Worm (Caenorhabditis elegans): ENCODE measurements around the gene Y57E12AL.1.
A peak's percentile ranks its signal among the peaks of the same experiment; 100 is the strongest.

The Y57E12AL.1 gene

ce11 chrV:7091287-7091686 lies 31.0 kb downstream of the Y57E12AL.1 start, which contains the start of gene nhr-286:
Gene nhr-286 (minus strand): TSS chrV:7091610.
- TF ChIP-seq dmd-8 (GFP tag; IDR thresholded peaks at IDR 0.05) (no peak), dve-1 (tag; optimal IDR thresholded peaks at IDR 0.05; ENCODE audit: insufficient read depth) (peak; percentile 32), hlh-30 (tag; optimal IDR thresholded peaks at IDR 0.05; ENCODE audit: insufficient read depth) (peak; percentile 13), ama-1 (optimal IDR thresholded peaks at IDR 0.05) (peak; percentile 25)

DNA sequence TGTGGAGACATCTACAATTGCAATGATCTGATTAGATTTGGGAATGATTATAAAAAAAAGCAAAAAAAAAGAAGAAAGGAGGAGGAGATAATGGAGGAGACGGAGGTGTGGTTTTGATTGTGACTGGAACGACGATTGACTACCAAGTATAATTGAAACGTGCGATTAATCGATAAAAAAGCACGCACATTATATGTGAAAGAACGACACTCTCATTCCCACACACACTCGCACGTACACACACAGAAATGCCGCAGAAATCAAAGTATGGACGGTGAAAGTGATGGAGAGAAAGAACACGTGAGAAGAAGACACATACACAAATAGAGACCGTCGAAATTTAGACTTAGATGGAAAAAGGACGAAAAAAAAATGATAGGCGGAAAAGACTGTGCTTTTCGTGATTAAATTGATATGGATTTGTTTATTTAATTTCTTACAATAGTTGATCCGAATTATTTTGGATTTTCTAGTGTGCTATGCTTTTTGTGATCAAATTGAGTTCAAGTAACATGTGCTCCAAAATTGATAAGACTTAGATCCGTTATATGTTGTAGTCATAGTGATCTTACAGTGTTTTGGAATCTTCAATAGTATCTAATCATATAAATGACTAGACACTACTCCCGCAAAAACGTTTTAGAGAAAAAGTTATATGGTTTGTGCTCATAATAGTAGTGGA lies 33.5 kb downstream of the Y57E12AL.1 start, which contains the start of gene nhr-135:
TSS of gene nhr-135 (minus strand) at position 51 of the 682 bp plus-strand sequence.
- TF ChIP-seq rbr-2 (tag; optimal IDR thresholded peaks at IDR 0.05) = no peak
- peak; percentile 4 for TF ChIP-seq gei-8 (GFP tag; optimal IDR thresholded peaks at IDR 0.05)
- peak; percentile 99 for TF ChIP-seq nhr-28 (tag; optimal IDR thresholded peaks at IDR 0.05)
- peak in 1 of 2 experiments; percentile 32 for TF ChIP-seq unc-62 (GFP tag; optimal IDR thresholded peaks at IDR 0.05 in 1 of 2)
- TF ChIP-seq unc-62 (tag; optimal IDR thresholded peaks at IDR 0.05) = no peak
- peak; percentile 72 for TF ChIP-seq mep-1 (tag; optimal IDR thresholded peaks at IDR 0.05)
- 0 out of 2 replicates have a peak, but pooled peaks have one; percentile 45 for TF ChIP-seq saeg-2 (GFP tag; IDR thresholded peaks at IDR 0.05)
- TF ChIP-seq nhr-6 (tag; optimal IDR thresholded peaks at IDR 0.05) = peak; percentile 6
- TF ChIP-seq hlh-11 (tag; optimal IDR thresholded peaks at IDR 0.05) = peak; percentile 93
- TF ChIP-seq ztf-7 (tag; optimal IDR thresholded peaks at IDR 0.05) = peak; percentile 32
- TF ChIP-seq mxl-3 (GFP tag; optimal IDR thresholded peaks at IDR 0.05) = peak; percentile 87
- peak; percentile 26 to 95 for TF ChIP-seq hif-1 (tag; optimal IDR thresholded peaks at IDR 0.05)
- TF ChIP-seq daf-12 (tag; optimal IDR thresholded peaks at IDR 0.05) = no peak
- peak; percentile 78 for TF ChIP-seq dve-1 (tag; optimal IDR thresholded peaks at IDR 0.05; ENCODE audit: insufficient read depth)
- peak; percentile 82 to 97 for TF ChIP-seq mdl-1 (tag; optimal IDR thresholded peaks at IDR 0.05)
- TF ChIP-seq cey-2 (tag; optimal IDR thresholded peaks at IDR 0.05; ENCODE audit: borderline replicate concordance, insufficient read depth) = peak; percentile 5
- peak; percentile 57 for TF ChIP-seq pqm-1 (tag; optimal IDR thresholded peaks at IDR 0.05)
- no peak for TF ChIP-seq ZK337.2 (GFP tag; IDR thresholded peaks at IDR 0.05)
- TF ChIP-seq nhr-76 (tag; optimal IDR thresholded peaks at IDR 0.05) = peak; percentile 7
- TF ChIP-seq hmg-1.1 (GFP tag; IDR thresholded peaks at IDR 0.05) = no peak
- TF ChIP-seq aha-1 (tag) = peak; percentile 98
- TF ChIP-seq ctbp-1 (GFP tag; IDR thresholded peaks at IDR 0.05) = 0 out of 2 replicates have a peak, but pooled peaks have one; percentile 33
- peak; percentile 90 for TF ChIP-seq nhr-102 (tag; optimal IDR thresholded peaks at IDR 0.05)
- peak; percentile 76; the same call in 1 of the 2 replicates for TF ChIP-seq tra-1 (GFP tag; IDR thresholded peaks at IDR 0.05)
- TF ChIP-seq dmd-6 (GFP tag; IDR thresholded peaks at IDR 0.05) = peak; percentile 94
- TF ChIP-seq duxl-1 (tag; optimal IDR thresholded peaks at IDR 0.05; ENCODE audit: poor library complexity) = peak; percentile 46
- no peak for TF ChIP-seq madf-5 (GFP tag; IDR thresholded peaks at IDR 0.05)
- peak; percentile 90 for TF ChIP-seq hlh-30 (tag; optimal IDR thresholded peaks at IDR 0.05; ENCODE audit: insufficient read depth)
- peak in 1 of 2 experiments; percentile 46 for TF ChIP-seq lsy-2 (tag; optimal IDR thresholded peaks at IDR 0.05)
- peak; percentile 7 for TF ChIP-seq spr-1 (tag; optimal IDR thresholded peaks at IDR 0.05)
- peak; percentile 0 for TF ChIP-seq fos-1 (tag; optimal IDR thresholded peaks at IDR 0.05)
- TF ChIP-seq nhr-10 (tag; optimal IDR thresholded peaks at IDR 0.05) = peak; percentile 70
- peak; percentile 62; the same call in 1 of the 2 replicates for TF ChIP-seq lin-1 (GFP tag; IDR thresholded peaks at IDR 0.05)
- peak; percentile 24 for TF ChIP-seq nhr-25 (tag; optimal IDR thresholded peaks at IDR 0.05; ENCODE audit: borderline replicate concordance, insufficient read depth)
- peak; percentile 89 for TF ChIP-seq nhr-48 (tag; optimal IDR thresholded peaks at IDR 0.05)
- 0 out of 2 replicates have a peak, but pooled peaks have one; percentile 37 for TF ChIP-seq php-3 (GFP tag; IDR thresholded peaks at IDR 0.05)
- TF ChIP-seq daf-16 (GFP tag; optimal IDR thresholded peaks at IDR 0.05) = peak in 1 of 2 experiments; percentile 7
- peak; percentile 84 for TF ChIP-seq daf-16 (tag; optimal IDR thresholded peaks at IDR 0.05)
- TF ChIP-seq mes-2 (tag; optimal IDR thresholded peaks at IDR 0.05; ENCODE audit: poor library complexity, severe bottlenecking) = peak; percentile 57
- TF ChIP-seq zfp-3 (GFP tag; conservative IDR thresholded peaks at IDR 0.05) = no peak
- no peak for TF ChIP-seq F44E2.7 (GFP tag; IDR thresholded peaks at IDR 0.05)
- TF ChIP-seq nhr-77 (tag; optimal IDR thresholded peaks at IDR 0.05) = peak; percentile 98
- no peak for TF ChIP-seq zip-11 (GFP tag; IDR thresholded peaks at IDR 0.05)
- no peak for TF ChIP-seq F10B5.3 (tag; optimal IDR thresholded peaks at IDR 0.05)

All from whole organism, L4 larva.